Fruit fly (Drosophila melanogaster): ENCODE measurements around the gene CG12521.

DNA sequence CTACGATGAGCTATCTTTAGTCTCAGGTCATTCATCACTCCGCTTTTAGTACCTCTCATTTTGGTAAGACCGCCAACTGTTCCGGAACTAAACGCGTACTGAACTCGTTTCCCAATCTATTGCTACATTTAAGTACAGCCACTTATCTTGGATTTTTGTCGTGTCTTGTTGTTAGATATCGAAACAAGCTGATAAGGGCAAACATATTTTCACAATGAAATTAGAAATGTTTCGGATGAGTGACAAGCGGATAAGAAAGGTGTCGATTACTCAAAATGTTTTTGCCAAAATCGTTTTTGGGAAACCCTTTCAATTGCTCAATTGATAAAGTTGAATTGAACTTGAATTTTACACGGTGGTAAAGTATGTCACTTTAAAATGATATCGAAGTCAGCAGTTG lies 41.3 kb upstream of the CG12521 start, which contains the start of gene CG5897:
- TF ChIP-seq CG3032 (tag; optimal IDR thresholded peaks at IDR 0.05), result no peak
- TF ChIP-seq Hr39 (GFP tag; optimal IDR thresholded peaks at IDR 0.05), result no peak
- TF ChIP-seq Blimp-1 (GFP tag; optimal IDR thresholded peaks at IDR 0.05), result no peak
- no peak for TF ChIP-seq Eip93F (GFP tag; optimal IDR thresholded peaks at IDR 0.05)
- TF ChIP-seq eg (GFP tag; IDR thresholded peaks at IDR 0.05), result no peak

All from whole organism, prepupa.